Worm (Caenorhabditis elegans) whole organism, L4/young adult: ENCODE measurements around the gene T05A8.11.

Source experiments
- W03F9.2 ChIP-seq: fragments of 150-350 bp; optimal IDR thresholded peaks from 2 replicates; lab custom pipeline; 2014; ENCODE audit warnings: missing biosample characterization, missing genetic modification characterization
- dao-5 ChIP-seq: sonication (generic microtip); optimal IDR thresholded peaks from 2 replicates; lab custom pipeline; 2016; ENCODE audit warnings: missing genotype, missing genetic modification characterization, moderate library complexity, missing compliant biosample characterization
- him-1 ChIP-seq: sonication (generic microtip); optimal IDR thresholded peaks from 2 replicates; lab custom pipeline; 2016; ENCODE audit warnings: missing genotype, missing genetic modification reagents, missing genetic modification characterization, missing compliant biosample characterization

DNA sequence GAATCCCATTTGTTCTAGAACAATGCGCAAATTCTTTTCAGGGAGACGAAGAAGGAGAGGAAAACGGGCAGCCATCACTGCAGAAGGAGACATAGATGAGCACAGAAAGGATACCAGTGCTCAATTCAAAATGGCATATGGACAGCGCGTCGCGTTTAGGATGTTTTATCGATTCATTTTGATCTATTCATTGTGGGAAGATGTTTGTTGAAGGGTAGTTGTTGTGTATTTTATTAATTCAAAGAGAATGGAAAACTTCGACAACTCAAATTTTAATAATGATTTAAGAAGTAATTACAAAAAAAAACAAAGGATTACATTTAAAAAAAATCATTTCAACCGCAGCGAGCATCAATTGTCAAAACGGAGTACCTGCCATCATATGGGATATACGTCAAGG is 46.7 kb upstream of the T05A8.11 start, which contains the start of gene sdz-10:
- TF ChIP-seq dao-5 (tag; lab: Kevin White, UChicago) (no peak), him-1 (tag; lab: Kevin White, UChicago) (no peak), W03F9.2 (tag; lab: Kevin White, UChicago) (no peak)
